6 worm cellular contexts compared by ENCODE assay signal in the genomic region with DNA sequence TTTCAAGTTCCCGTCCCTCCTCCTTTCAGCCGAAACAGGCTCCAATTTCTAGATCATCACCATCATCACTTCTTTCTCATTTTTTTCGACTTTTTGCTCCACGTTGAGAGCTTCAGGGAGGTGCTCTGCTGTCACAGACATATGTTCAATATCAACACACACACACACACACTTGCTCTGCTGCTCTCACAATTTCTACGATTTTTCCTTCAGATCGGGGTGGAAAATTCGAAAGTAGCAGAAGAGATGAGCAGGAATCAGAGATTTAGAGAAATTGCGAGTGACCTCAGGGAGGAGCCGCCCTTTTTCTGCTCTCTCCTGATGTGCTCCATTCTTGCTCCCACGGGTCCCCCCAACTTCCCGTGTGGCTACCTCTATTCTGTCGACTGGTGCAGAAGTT.
TF ChIP-seq lines count a peak whose summit lies in the region.

Gene pqn-48 (plus strand): TSS at position 344 of the 400 bp plus-strand sequence.

TF ChIP-seq in whole organism, L1 larva, 84 proteins besides CTCF, POLR2A, EP300 and RAD21 (continues in another document):
- TF ChIP-seq isw-1 (GFP tag; IDR thresholded peaks at IDR 0.05; lab: Robert Waterston, UW) (no peak), nhr-11 (tag; optimal IDR thresholded peaks at IDR 0.05; lab: Kevin White, UChicago) (no peak), blmp-1 (tag; optimal IDR thresholded peaks at IDR 0.05; lab: Kevin White, UChicago) (no peak), efl-1 (optimal IDR thresholded peaks at IDR 0.05; lab: Kevin White, UChicago) (peak in 1 of 2 experiments; percentile 10), efl-1 (GFP tag; optimal IDR thresholded peaks at IDR 0.05 in 1 of 2; lab: Kevin White, UChicago) (peak in 1 of 2 experiments; percentile 41), ztf-11 (tag; optimal IDR thresholded peaks at IDR 0.05; lab: Kevin White, UChicago) (no peak), fkh-10 (GFP tag; optimal IDR thresholded peaks at IDR 0.05; lab: Kevin White, UChicago) (no peak), nhr-19 (GFP tag; conservative IDR thresholded peaks at IDR 0.05; lab: Robert Waterston, UW) (0 out of 2 replicates have a peak, but pooled peaks have one; percentile 10), lin-35 (GFP tag; optimal IDR thresholded peaks at IDR 0.05; lab: Kevin White, UChicago) (no peak), Y116A8C.19 (tag; optimal IDR thresholded peaks at IDR 0.05; lab: Kevin White, UChicago; ENCODE audit: borderline replicate concordance) (no peak), nhr-84 (tag; optimal IDR thresholded peaks at IDR 0.05; lab: Kevin White, UChicago) (no peak), C34B4.2 (tag; optimal IDR thresholded peaks at IDR 0.05; lab: Kevin White, UChicago) (no peak), nhr-71 (tag; optimal IDR thresholded peaks at IDR 0.05; lab: Kevin White, UChicago) (peak; percentile 13), lin-14 (GFP tag; optimal IDR thresholded peaks at IDR 0.05; lab: Kevin White, UChicago) (peak; percentile 45)

TF ChIP-seq in whole organism, L2 larva, 48 proteins besides CTCF, POLR2A, EP300 and RAD21:
- TF ChIP-seq ceh-82 (tag; optimal IDR thresholded peaks at IDR 0.05; lab: Kevin White, UChicago) (no peak), nhr-77 (tag; optimal IDR thresholded peaks at IDR 0.05; lab: Kevin White, UChicago) (no peak), F13H6.1 (tag; optimal IDR thresholded peaks at IDR 0.05; lab: Kevin White, UChicago) (peak; percentile 11), sma-9 (GFP tag; optimal IDR thresholded peaks at IDR 0.05; lab: Kevin White, UChicago) (no peak), sma-9 (tag; optimal IDR thresholded peaks at IDR 0.05; lab: Kevin White, UChicago) (no peak), sem-4 (tag; optimal IDR thresholded peaks at IDR 0.05; lab: Kevin White, UChicago) (no peak), ama-1 (optimal IDR thresholded peaks at IDR 0.05; lab: Kevin White, UChicago) (no peak), unc-62 (GFP tag; optimal IDR thresholded peaks at IDR 0.05; lab: Kevin White, UChicago) (no peak), elt-3 (tag; optimal IDR thresholded peaks at IDR 0.05; lab: Kevin White, UChicago) (no peak), egl-27 (tag; optimal IDR thresholded peaks at IDR 0.05; lab: Kevin White, UChicago) (no peak), nhr-6 (tag; optimal IDR thresholded peaks at IDR 0.05; lab: Kevin White, UChicago) (no peak), zag-1 (tag; optimal IDR thresholded peaks at IDR 0.05; lab: Kevin White, UChicago) (no peak), C34F6.9 (tag; optimal IDR thresholded peaks at IDR 0.05; lab: Kevin White, UChicago) (no peak), nhr-129 (tag; optimal IDR thresholded peaks at IDR 0.05; lab: Kevin White, UChicago) (peak; percentile 52)

TF ChIP-seq in whole organism, L4 larva, 104 proteins besides CTCF, POLR2A, EP300 and RAD21:
- TF ChIP-seq set-16 (GFP tag; IDR thresholded peaks at IDR 0.05; lab: Robert Waterston, UW): peak; percentile 32
- no peak for TF ChIP-seq madf-9 (GFP tag; conservative IDR thresholded peaks at IDR 0.05; lab: Robert Waterston, UW)
- TF ChIP-seq unc-62 (GFP tag; optimal IDR thresholded peaks at IDR 0.05 in 1 of 2; lab: Kevin White, UChicago): peak in 1 of 2 experiments; percentile 16
- no peak for TF ChIP-seq unc-62 (tag; optimal IDR thresholded peaks at IDR 0.05; lab: Kevin White, UChicago)

TF ChIP-seq in whole organism, late embryonic, 69 proteins besides CTCF, POLR2A, EP300 and RAD21:
- TF ChIP-seq hlh-30 (tag; optimal IDR thresholded peaks at IDR 0.05; lab: Kevin White, UChicago; ENCODE audit: insufficient read depth) (no peak), gmeb-2 (tag; optimal IDR thresholded peaks at IDR 0.05; lab: Kevin White, UChicago) (no peak), lim-6 (tag; optimal IDR thresholded peaks at IDR 0.05; lab: Kevin White, UChicago) (peak; percentile 18), ceh-2 (tag; optimal IDR thresholded peaks at IDR 0.05; lab: Kevin White, UChicago) (no peak), odd-2 (tag; optimal IDR thresholded peaks at IDR 0.05; lab: Kevin White, UChicago) (no peak), unc-55 (GFP tag; optimal IDR thresholded peaks at IDR 0.05; lab: Kevin White, UChicago) (peak; percentile 28), C38D4.7 (GFP tag; optimal IDR thresholded peaks at IDR 0.05; lab: Kevin White, UChicago) (no peak)

TF ChIP-seq in whole organism, mixed stage, embryonic, 35 proteins besides CTCF, POLR2A, EP300 and RAD21:
- TF ChIP-seq hlh-1 (tag; optimal IDR thresholded peaks at IDR 0.05; lab: Kevin White, UChicago): peak; percentile 32
- TF ChIP-seq unc-120 (tag; optimal IDR thresholded peaks at IDR 0.05; lab: Kevin White, UChicago; ENCODE audit: poor library complexity, severe bottlenecking): peak; percentile 49
- TF ChIP-seq M03D4.4 (tag; optimal IDR thresholded peaks at IDR 0.05; lab: Kevin White, UChicago): no peak
TF ChIP-seq in whole organism, mixed stage, embryonic: peak in this region for 2.

TF ChIP-seq in whole organism, young adult, 124 proteins besides CTCF, POLR2A, EP300 and RAD21:
- peak; percentile 60; the same call in 1 of the 2 replicates for TF ChIP-seq zfh-2 (GFP tag; conservative IDR thresholded peaks at IDR 0.05; lab: Robert Waterston, UW)
- no peak for TF ChIP-seq lsy-27 (tag; optimal IDR thresholded peaks at IDR 0.05; lab: Kevin White, UChicago; ENCODE audit: borderline replicate concordance, insufficient read depth)
TF ChIP-seq in whole organism, young adult: peak in this region for 1.
